Worm (Caenorhabditis elegans): ENCODE measurements around the gene fbxc-48.

Gene fbxc-48

DNA sequence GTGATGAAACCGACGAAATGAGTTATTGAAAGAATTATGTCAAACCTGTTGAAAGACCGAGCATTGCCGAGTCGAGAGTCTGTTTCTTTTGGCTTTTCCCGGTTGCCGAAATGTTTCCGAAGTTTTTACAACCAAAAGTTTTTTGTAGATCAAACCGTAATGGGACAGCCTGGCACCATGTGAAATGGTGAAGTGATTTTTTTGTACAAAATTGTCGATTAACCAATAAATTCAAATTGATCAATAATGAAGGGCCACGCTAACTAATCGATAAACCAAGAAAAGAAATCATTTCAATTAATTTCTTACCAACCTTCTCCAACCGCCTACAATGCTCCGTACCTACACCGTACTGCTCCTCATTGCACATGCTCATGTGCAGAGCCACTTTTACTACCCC, 49.2 kb downstream of the fbxc-48 start, which contains the start of gene T02H6.3:
TSS of gene T02H6.3 (plus strand) at position 301 of the 400 bp plus-strand sequence.
- TF ChIP-seq ets-4 (tag; optimal IDR thresholded peaks at IDR 0.05) (no peak), ttx-3 (tag; optimal IDR thresholded peaks at IDR 0.05) (no peak), F13H6.1 (tag; optimal IDR thresholded peaks at IDR 0.05) (no peak), gmeb-2 (tag; optimal IDR thresholded peaks at IDR 0.05) (no peak), ceh-31 (tag; optimal IDR thresholded peaks at IDR 0.05) (no peak), lim-6 (tag; optimal IDR thresholded peaks at IDR 0.05) (no peak), tbx-7 (tag; optimal IDR thresholded peaks at IDR 0.05) (no peak), pha-4 (tag; optimal IDR thresholded peaks at IDR 0.05) (no peak), mec-3 (tag; optimal IDR thresholded peaks at IDR 0.05; ENCODE audit: borderline replicate concordance) (no peak), fkh-10 (GFP tag; optimal IDR thresholded peaks at IDR 0.05) (no peak), sdc-2 (tag; optimal IDR thresholded peaks at IDR 0.05) (no peak), elt-4 (tag; optimal IDR thresholded peaks at IDR 0.05) (no peak), unc-42 (tag; optimal IDR thresholded peaks at IDR 0.05) (no peak), ceh-34 (tag; optimal IDR thresholded peaks at IDR 0.05) (no peak), ceh-30 (tag; optimal IDR thresholded peaks at IDR 0.05) (no peak), hlh-8 (tag; optimal IDR thresholded peaks at IDR 0.05) (no peak), K02D7.2 (tag; optimal IDR thresholded peaks at IDR 0.05) (no peak)

DNA sequence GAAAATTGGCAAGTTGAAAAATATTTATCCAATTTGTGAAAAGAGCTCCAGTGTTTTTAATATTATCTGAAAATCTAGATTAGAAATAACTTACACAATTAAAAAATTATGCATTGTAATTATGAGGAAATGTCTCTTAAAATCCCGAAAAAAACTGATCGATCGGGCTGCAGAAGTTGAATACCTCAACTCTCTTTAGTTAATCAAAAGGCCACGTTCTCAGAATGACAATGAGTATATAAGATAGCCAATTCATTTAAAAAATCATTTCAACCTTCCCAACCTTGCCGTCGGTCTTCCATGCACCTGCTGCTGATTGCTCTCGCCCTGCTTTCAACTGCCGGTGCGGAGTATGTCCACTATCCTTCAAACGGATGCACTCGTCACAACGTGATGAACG, 51.0 kb downstream of the fbxc-48 start, which contains the start of gene T02H6.4:
TSS of gene T02H6.4 (plus strand) at position 301 of the 400 bp plus-strand sequence.
- TF ChIP-seq hlh-8 (tag; optimal IDR thresholded peaks at IDR 0.05), result no peak
- no peak for TF ChIP-seq eyg-1 (tag; optimal IDR thresholded peaks at IDR 0.05)
- no peak for TF ChIP-seq pha-2 (tag; optimal IDR thresholded peaks at IDR 0.05)
- no peak for TF ChIP-seq F13H6.1 (tag; optimal IDR thresholded peaks at IDR 0.05)
- TF ChIP-seq madf-2 (tag; optimal IDR thresholded peaks at IDR 0.05), result no peak
- no peak for TF ChIP-seq unc-86 (tag; optimal IDR thresholded peaks at IDR 0.05)
- no peak for TF ChIP-seq ceh-45 (GFP tag; IDR thresholded peaks at IDR 0.05)
- TF ChIP-seq sdc-2 (tag; optimal IDR thresholded peaks at IDR 0.05), result no peak
- no peak for TF ChIP-seq tbx-2 (tag; optimal IDR thresholded peaks at IDR 0.05)
